Worm (Caenorhabditis elegans) whole organism, L3 larva: Measurements from ENCODE around the gene dnj-9.

Experiments
- ceh-28 ChIP-seq: fragments of 150-350 bp; optimal IDR thresholded peaks from 2 replicates; lab custom pipeline; 2014; ENCODE audit warnings: missing biosample characterization, missing genetic modification reagents, missing genetic modification characterization
- egl-27 ChIP-seq: sonication (generic microtip); optimal IDR thresholded peaks from 4 replicates; lab custom pipeline; 2017; ENCODE audit warnings: missing biosample characterization, missing genetic modification reagents, missing genetic modification characterization
- nhr-11 ChIP-seq: fragments of 150-350 bp; optimal IDR thresholded peaks from 2 replicates; lab custom pipeline; 2014; ENCODE audit warnings: missing biosample characterization, missing genetic modification characterization
- nhr-237 ChIP-seq: fragments of 150-350 bp; optimal IDR thresholded peaks from 2 replicates; lab custom pipeline; 2014; ENCODE audit warnings: missing biosample characterization, missing genetic modification characterization
- pqm-1 ChIP-seq: fragments of 150-350 bp; optimal IDR thresholded peaks from 2 replicates; lab custom pipeline; 2017; ENCODE audit warnings: missing biosample characterization, missing genetic modification characterization, inconsistent platforms
- snpc-4 ChIP-seq: fragments of 150-350 bp; optimal IDR thresholded peaks from 2 replicates; lab custom pipeline; 2014; ENCODE audit warnings: missing biosample characterization, missing genetic modification characterization

DNA sequence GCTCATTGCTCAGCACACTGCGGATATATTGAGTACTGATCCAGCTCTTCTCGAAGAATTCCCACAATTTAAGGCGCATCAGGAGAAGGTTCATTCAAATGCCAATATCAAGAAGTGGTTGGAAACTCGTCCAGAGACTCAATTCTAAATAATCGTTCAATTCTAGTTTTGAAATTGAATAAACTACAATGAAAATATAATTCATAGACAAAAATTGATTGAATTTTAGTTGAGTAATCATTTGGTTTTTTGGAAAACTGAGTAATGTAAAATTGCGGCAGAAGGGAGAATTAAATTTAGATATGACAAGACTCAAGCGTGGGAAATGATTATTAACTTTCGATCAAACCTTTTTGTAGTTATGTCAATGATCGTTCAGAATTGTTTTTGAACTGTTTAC is 32.5 kb downstream of the dnj-9 start:
- TF ChIP-seq ceh-28 (tag; lab: Kevin White, UChicago) (no peak), snpc-4 (tag; lab: Kevin White, UChicago) (no peak), nhr-237 (no peak), pqm-1 (tag; lab: Kevin White, UChicago) (no peak), nhr-11 (tag; lab: Kevin White, UChicago) (no peak), egl-27 (tag; lab: Kevin White, UChicago) (no peak)
